Worm (Caenorhabditis elegans) whole organism, L4 larva: Measurements from ENCODE around the gene nuo-4.
A peak's percentile ranks its signal among the peaks of the same experiment; 100 is the strongest.

ENCODE experiments used
- F49E8.2 ChIP-seq: sonication (generic microtip); optimal IDR thresholded peaks from 2 replicates; lab custom pipeline; 2016; ENCODE audit warnings: missing compliant biosample characterization, mild to moderate bottlenecking, missing genetic modification characterization, borderline replicate concordance
- ces-1 ChIP-seq: fragments of 150-350 bp; sonication (generic microtip); optimal IDR thresholded peaks from 4 replicates; lab custom pipeline; 2014; ENCODE audit warnings: missing biosample characterization, missing genetic modification reagents, missing genetic modification characterization
- nhr-237 ChIP-seq: sonication (generic microtip); optimal IDR thresholded peaks from 2 replicates; lab custom pipeline; 2017; ENCODE audit warnings: missing biosample characterization, missing genetic modification characterization
- nhr-28 ChIP-seq: fragments of 150-350 bp; optimal IDR thresholded peaks from 2 replicates; lab custom pipeline; 2014; ENCODE audit warnings: missing biosample characterization, missing genetic modification characterization
- nhr-6 ChIP-seq: fragments of 150-350 bp; optimal IDR thresholded peaks from 2 replicates; lab custom pipeline; 2014; ENCODE audit warnings: missing biosample characterization, missing genetic modification characterization
- pha-4 ChIP-seq, 2 experiments: fragments of 150-350 bp in 1 of 2; fragments of 200-800 bp in 1 of 2; sonication (Bioruptor generic) in 1 of 2; IDR thresholded peaks in 1 of 2; optimal IDR thresholded peaks in 1 of 2; 2 replicates each; pipeline versions ENCODE4 v1.3.6 to Lab custom; 2014 to 2022; ENCODE audit warnings: missing genetic modification characterization in 2 of 2, missing genetic modification reagents in 2 of 2, missing biosample characterization in 1 of 2, missing compliant biosample characterization in 1 of 2
- ztf-11 ChIP-seq: fragments of 150-350 bp; optimal IDR thresholded peaks from 2 replicates; lab custom pipeline; 2014; ENCODE audit warnings: missing biosample characterization, missing genetic modification characterization

- TF ChIP-seq nhr-237 (tag; lab: Kevin White, UChicago): no peak
- no peak for TF ChIP-seq ces-1 (GFP tag; lab: Kevin White, UChicago)
- no peak for TF ChIP-seq pha-4 (GFP tag; IDR thresholded peaks at IDR 0.05; lab: Robert Waterston, UW)
- no peak for TF ChIP-seq pha-4 (tag; optimal IDR thresholded peaks at IDR 0.05; lab: Kevin White, UChicago)
- no peak for TF ChIP-seq F49E8.2 (tag; lab: Kevin White, UChicago)
- peak; percentile 62 for TF ChIP-seq nhr-28 (tag; lab: Kevin White, UChicago)
- TF ChIP-seq ztf-11 (tag; lab: Kevin White, UChicago): no peak
- TF ChIP-seq nhr-6: no peak
Observed at ce11 chrIII:7188300-7189052, 29.9 kb upstream of the nuo-4 start, which contains the start of the genes F37C12.21 and F37C12.10.
